Worm (Caenorhabditis elegans): ENCODE measurements around the gene srh-240.

DNA sequence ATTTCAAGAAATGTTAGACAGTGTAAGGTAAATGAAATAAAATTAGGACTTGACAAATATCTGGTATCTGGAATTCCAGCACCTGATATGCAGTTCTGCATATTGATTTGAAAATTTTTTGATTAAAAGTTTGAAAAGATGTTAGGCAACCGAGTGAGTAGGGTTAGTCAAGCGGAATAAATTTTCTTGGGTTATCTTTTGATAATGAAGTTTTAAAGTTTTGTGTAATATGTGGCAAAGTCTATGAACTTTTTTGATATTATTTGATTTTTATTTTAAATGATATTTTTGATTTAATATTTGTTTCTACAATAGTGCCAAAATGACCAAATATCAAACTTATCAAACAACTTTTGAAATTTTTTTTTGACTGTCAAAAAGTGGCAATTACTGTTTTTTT lies 4.5 kb downstream of the srh-240 start, which contains the start of gene srh-241:
- TF ChIP-seq nhr-11 (tag; optimal IDR thresholded peaks at IDR 0.05) (no peak), snpc-4 (tag; optimal IDR thresholded peaks at IDR 0.05) (no peak), fos-1 (tag; optimal IDR thresholded peaks at IDR 0.05) (no peak), F44E2.7 (GFP tag; IDR thresholded peaks at IDR 0.05) (no peak), unc-130 (GFP tag; optimal IDR thresholded peaks at IDR 0.05) (no peak), unc-62 (GFP tag; optimal IDR thresholded peaks at IDR 0.05 in 1 of 2) (no peak), unc-62 (tag; optimal IDR thresholded peaks at IDR 0.05) (no peak), hlh-30 (tag; optimal IDR thresholded peaks at IDR 0.05; ENCODE audit: insufficient read depth) (no peak), Y75B8A.6 (GFP tag; IDR thresholded peaks at IDR 0.05) (no peak), ama-1 (optimal IDR thresholded peaks at IDR 0.05) (no peak), nhr-76 (tag; optimal IDR thresholded peaks at IDR 0.05) (no peak), nhr-10 (tag; optimal IDR thresholded peaks at IDR 0.05) (no peak), pha-4 (GFP tag; IDR thresholded peaks at IDR 0.05) (no peak), pha-4 (tag; optimal IDR thresholded peaks at IDR 0.05) (no peak), ces-1 (GFP tag; optimal IDR thresholded peaks at IDR 0.05) (no peak)

Data from whole organism, L4 larva.